Worm (Caenorhabditis elegans): ENCODE results near the gene R144.6.

The R144.6 gene

ce11 chrIII:4998956-4999425, 5.5 kb downstream of the R144.6 start, which contains the start of gene smcr-8 (continued):
- TF ChIP-seq unc-130 (GFP tag; optimal IDR thresholded peaks at IDR 0.05): peak; percentile 88
- no peak for TF ChIP-seq ama-1 (optimal IDR thresholded peaks at IDR 0.05)
- no peak for TF ChIP-seq set-16 (GFP tag; IDR thresholded peaks at IDR 0.05)
- no peak for TF ChIP-seq nhr-25 (tag; optimal IDR thresholded peaks at IDR 0.05; ENCODE audit: borderline replicate concordance, insufficient read depth)
- TF ChIP-seq daf-12 (tag; optimal IDR thresholded peaks at IDR 0.05): no peak
- TF ChIP-seq unc-62 (GFP tag; optimal IDR thresholded peaks at IDR 0.05 in 1 of 2): no peak
- TF ChIP-seq unc-62 (tag; optimal IDR thresholded peaks at IDR 0.05): no peak
- no peak for TF ChIP-seq F37D6.2 (tag; optimal IDR thresholded peaks at IDR 0.05)

ce11 chrIII:4998111-4998859, 6.2 kb downstream of the R144.6 start, which contains the start of gene tmem-131:
TSS of gene tmem-131 (minus strand) at chrIII:4998161.
- TF ChIP-seq ctbp-1 (GFP tag; IDR thresholded peaks at IDR 0.05) (no peak), nhr-42 (GFP tag; IDR thresholded peaks at IDR 0.05) (no peak), Y105C5A.15 (GFP tag; IDR thresholded peaks at IDR 0.05) (no peak), F26F4.8 (GFP tag; conservative IDR thresholded peaks at IDR 0.05) (no peak), lin-38 (GFP tag; IDR thresholded peaks at IDR 0.05) (no peak), zfp-3 (GFP tag; conservative IDR thresholded peaks at IDR 0.05) (no peak), egl-43 (GFP tag; IDR thresholded peaks at IDR 0.05) (no peak), skn-1 (tag; optimal IDR thresholded peaks at IDR 0.05) (no peak), fos-1 (tag; optimal IDR thresholded peaks at IDR 0.05) (no peak), unc-62 (GFP tag; optimal IDR thresholded peaks at IDR 0.05 in 1 of 2) (peak in 1 of 2 experiments; percentile 90), unc-62 (tag; optimal IDR thresholded peaks at IDR 0.05) (no peak), tra-1 (GFP tag; IDR thresholded peaks at IDR 0.05) (no peak), dpl-1 (GFP tag; optimal IDR thresholded peaks at IDR 0.05) (peak; percentile 9), spr-3 (GFP tag; optimal IDR thresholded peaks at IDR 0.05) (no peak), hlh-11 (tag; optimal IDR thresholded peaks at IDR 0.05) (peak; percentile 60), nhr-48 (tag; optimal IDR thresholded peaks at IDR 0.05) (peak; percentile 11), unc-39 (tag; optimal IDR thresholded peaks at IDR 0.05) (no peak), Y75B8A.6 (GFP tag; IDR thresholded peaks at IDR 0.05) (no peak), hif-1 (tag; optimal IDR thresholded peaks at IDR 0.05) (no peak), daf-8 (GFP tag; IDR thresholded peaks at IDR 0.05) (no peak), nhr-28 (tag; optimal IDR thresholded peaks at IDR 0.05) (peak; percentile 53), lsy-2 (tag; optimal IDR thresholded peaks at IDR 0.05) (peak in 1 of 2 experiments; percentile 16), lir-3 (tag; optimal IDR thresholded peaks at IDR 0.05) (no peak), nhr-25 (tag; optimal IDR thresholded peaks at IDR 0.05; ENCODE audit: borderline replicate concordance, insufficient read depth) (peak; percentile 63), dve-1 (tag; optimal IDR thresholded peaks at IDR 0.05; ENCODE audit: insufficient read depth) (peak; percentile 11), hlh-30 (tag; optimal IDR thresholded peaks at IDR 0.05; ENCODE audit: insufficient read depth) (no peak), ceh-28 (tag; optimal IDR thresholded peaks at IDR 0.05) (peak; percentile 26), hmg-1.1 (GFP tag; IDR thresholded peaks at IDR 0.05) (no peak)

ce11 chrIII:4987666-4988065, 16.9 kb downstream of the R144.6 start:
- TF ChIP-seq nhr-25 (tag; optimal IDR thresholded peaks at IDR 0.05; ENCODE audit: borderline replicate concordance, insufficient read depth): no peak
- TF ChIP-seq lsy-2 (tag; optimal IDR thresholded peaks at IDR 0.05): peak in 1 of 2 experiments; percentile 4

- no peak for TF ChIP-seq nhr-102 (tag; optimal IDR thresholded peaks at IDR 0.05)
- no peak for TF ChIP-seq ceh-62 (tag; optimal IDR thresholded peaks at IDR 0.05)
- TF ChIP-seq mes-2 (tag; optimal IDR thresholded peaks at IDR 0.05; ENCODE audit: poor library complexity, severe bottlenecking): peak; percentile 92
- TF ChIP-seq lin-38 (GFP tag; IDR thresholded peaks at IDR 0.05): no peak
- TF ChIP-seq nhr-76 (tag; optimal IDR thresholded peaks at IDR 0.05): no peak
- no peak for TF ChIP-seq nhr-111 (GFP tag; optimal IDR thresholded peaks at IDR 0.05)
- TF ChIP-seq vab-7 (GFP tag; IDR thresholded peaks at IDR 0.05): no peak
- TF ChIP-seq F49E8.2 (tag; optimal IDR thresholded peaks at IDR 0.05; ENCODE audit: borderline replicate concordance): no peak
- TF ChIP-seq php-3 (GFP tag; IDR thresholded peaks at IDR 0.05): no peak
- no peak for TF ChIP-seq snpc-4 (tag; optimal IDR thresholded peaks at IDR 0.05)
- peak in 1 of 2 experiments; percentile 31 for TF ChIP-seq hif-1 (tag; optimal IDR thresholded peaks at IDR 0.05)
- peak; percentile 82 for TF ChIP-seq dpl-1 (GFP tag; optimal IDR thresholded peaks at IDR 0.05)
- TF ChIP-seq zip-11 (GFP tag; IDR thresholded peaks at IDR 0.05): no peak
- no peak for TF ChIP-seq lin-39 (tag; optimal IDR thresholded peaks at IDR 0.05)
- peak in 1 of 2 experiments; percentile 4 for TF ChIP-seq lsy-2 (tag; optimal IDR thresholded peaks at IDR 0.05)
These were observed 17.7 kb downstream of the R144.6 start, which contains the start of the genes C27F2.10 and wdr-60 for ce11 chrIII:4986790-4987259. TSS of gene C27F2.10 (minus strand) at chrIII:4986898. TSS of gene wdr-60 (plus strand) at chrIII:4987209.

All from whole organism, L4 larva.